Worm (Caenorhabditis elegans) whole organism, dauer: ENCODE results near the gene pnc-2.

Experiments
- unc-62 ChIP-seq: sonication (generic microtip); optimal IDR thresholded peaks from 2 replicates; lab custom pipeline; 2017; ENCODE audit warnings: missing biosample characterization, missing genetic modification reagents, missing genetic modification characterization

The pnc-2 gene

DNA sequence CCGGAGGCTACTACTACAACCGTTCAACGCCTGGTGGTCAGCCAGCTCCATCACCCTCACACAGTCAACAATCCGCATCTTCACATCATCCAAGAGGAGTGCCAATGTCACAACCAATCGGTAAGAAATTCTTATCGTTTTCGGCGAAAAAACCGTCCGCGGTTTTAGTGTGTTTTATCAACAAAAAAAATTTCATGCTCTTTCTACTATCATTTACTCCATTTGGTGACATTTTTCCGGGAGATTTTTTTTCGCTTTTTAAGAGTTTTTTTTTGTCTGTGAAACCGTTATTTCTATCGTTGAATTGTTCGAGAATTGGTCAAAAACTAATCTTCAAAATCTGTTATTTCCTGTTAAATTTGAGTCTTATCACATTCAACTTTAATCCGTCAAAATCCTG, 23.9 kb downstream of the pnc-2 start:
- TF ChIP-seq unc-62 (GFP tag; lab: Kevin White, UChicago), result no peak

DNA sequence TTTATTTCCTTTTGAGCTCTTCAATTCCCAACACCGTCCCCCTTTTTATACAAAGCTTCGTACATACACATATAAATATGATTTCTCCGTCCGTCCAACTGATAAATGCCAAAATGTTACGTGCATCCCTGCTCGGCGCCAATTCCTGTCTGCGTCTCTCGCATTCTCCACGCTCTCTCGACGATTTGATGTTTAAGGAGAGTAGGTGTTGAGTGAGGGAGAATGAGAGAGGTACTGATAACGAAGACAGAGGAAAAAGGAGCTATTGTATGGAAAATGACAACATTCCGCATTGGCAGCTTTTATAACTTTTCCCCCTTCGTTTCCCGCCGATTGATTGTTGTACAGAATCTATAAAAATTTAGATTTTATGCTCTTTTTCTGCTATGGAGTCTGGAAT, 25.7 kb downstream of the pnc-2 start:
- TF ChIP-seq unc-62 (GFP tag; lab: Kevin White, UChicago), result no peak

DNA sequence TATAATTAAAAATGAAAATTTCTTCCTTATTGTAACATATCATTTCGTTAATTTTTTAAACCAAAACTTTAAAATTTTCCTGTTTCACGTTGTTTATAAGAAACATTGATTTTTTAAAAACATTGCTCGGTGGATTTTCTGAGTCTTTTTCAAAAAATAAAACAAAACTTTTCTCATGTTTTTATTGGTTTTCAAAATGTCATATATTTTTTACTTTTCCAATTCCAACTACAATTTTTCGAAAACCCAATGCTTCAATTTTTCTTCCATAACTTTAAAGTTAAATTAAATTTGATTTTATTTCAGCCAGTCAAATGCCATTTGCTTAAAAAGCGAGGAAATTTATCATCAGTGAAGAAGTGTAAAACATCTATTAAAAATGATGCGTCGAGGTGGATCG, 30.3 kb downstream of the pnc-2 start, which contains the start of gene eps-8:
eps-8 (plus strand) TSS at position 301 of the 400 bp plus-strand sequence.
- no peak for TF ChIP-seq unc-62 (GFP tag; lab: Kevin White, UChicago)

DNA sequence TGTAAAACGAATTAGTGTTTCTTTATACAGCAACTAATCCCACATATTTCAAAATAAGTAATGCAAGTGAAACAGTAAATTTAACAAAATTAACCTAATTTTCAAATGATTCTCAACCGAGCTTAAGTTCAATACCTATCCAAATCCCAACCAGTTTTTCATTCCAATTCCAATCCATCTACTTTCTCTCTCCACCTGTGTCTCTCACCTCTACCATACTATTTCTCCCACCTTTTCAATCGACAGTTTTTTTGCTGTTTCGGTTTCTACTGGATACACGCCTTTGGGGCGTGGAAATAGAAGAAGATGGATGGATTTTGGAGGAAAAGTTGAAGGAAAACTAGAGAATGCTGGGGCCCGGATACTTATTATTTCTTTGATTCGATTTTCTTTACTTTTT, 31.8 kb downstream of the pnc-2 start:
- TF ChIP-seq unc-62 (GFP tag; lab: Kevin White, UChicago), result no peak

DNA sequence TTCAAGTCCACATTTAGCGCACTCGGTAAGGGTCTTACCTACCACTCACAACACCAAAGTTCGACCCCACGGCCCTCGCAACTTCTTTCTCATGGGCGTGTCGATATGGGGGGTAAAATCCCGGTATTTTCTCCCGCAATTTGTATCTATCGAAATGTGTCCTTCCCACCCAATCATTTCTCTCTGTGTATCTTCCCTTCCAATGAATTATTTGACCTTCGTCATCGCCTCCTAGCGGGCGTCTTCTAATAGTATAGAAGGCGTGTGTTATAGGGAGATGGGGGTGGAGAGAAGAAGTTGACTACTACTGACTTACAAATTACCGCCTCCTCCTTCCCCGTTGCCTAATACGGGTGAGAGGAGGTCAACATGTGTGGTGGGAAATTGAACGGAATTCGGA, 32.9 kb downstream of the pnc-2 start:
- TF ChIP-seq unc-62 (GFP tag; lab: Kevin White, UChicago), result no peak

DNA sequence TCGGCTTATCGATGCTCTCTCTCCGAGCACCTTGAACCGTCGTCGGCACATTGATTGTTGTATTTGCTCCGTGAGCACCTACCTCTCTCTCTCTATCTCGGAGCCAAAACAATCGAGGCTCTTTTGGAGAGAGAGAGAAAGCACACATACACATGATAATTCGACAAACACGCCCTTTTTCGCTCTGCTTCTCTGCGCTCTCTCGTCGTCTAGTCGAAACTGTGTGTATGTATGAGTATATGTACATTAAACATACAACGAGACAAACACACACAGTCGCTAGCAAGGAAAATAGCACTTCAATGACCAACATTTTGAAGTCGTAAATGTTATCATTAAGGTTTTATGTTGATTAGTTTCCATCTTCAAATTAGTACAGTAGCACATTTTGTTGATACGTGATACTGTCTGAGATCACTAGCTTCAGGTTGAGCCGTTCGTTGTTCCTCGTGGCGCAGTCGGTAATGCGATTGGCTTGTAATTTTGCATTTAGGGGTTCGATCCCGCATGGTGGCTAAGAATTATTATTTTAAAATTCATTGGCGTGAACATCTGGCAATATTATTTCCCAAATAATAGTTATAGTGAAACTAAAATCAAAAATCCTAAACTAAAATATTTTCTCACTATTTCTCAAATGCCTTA, 34.4 kb downstream of the pnc-2 start:
- TF ChIP-seq unc-62 (GFP tag; lab: Kevin White, UChicago), result no peak

DNA sequence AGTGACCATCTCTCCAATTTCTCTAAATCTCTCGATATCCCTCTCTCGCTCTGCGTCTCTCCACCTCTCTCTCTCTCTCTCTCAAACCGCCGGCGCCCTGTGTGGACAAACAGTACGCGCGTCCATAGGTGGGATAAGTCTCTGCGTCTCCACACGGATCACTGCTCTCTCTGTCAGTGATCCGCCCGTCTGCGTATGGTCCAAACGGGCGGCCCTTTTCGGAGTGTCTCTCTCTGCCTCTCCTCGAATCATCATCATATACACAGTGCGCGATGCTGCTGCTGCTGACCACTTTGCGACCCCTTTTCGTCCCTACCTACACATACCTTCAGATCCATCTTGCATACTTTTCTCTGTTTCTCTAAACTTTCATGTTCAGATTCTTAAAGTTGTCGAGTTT, 37.2 kb downstream of the pnc-2 start:
- no peak for TF ChIP-seq unc-62 (GFP tag; lab: Kevin White, UChicago)

DNA sequence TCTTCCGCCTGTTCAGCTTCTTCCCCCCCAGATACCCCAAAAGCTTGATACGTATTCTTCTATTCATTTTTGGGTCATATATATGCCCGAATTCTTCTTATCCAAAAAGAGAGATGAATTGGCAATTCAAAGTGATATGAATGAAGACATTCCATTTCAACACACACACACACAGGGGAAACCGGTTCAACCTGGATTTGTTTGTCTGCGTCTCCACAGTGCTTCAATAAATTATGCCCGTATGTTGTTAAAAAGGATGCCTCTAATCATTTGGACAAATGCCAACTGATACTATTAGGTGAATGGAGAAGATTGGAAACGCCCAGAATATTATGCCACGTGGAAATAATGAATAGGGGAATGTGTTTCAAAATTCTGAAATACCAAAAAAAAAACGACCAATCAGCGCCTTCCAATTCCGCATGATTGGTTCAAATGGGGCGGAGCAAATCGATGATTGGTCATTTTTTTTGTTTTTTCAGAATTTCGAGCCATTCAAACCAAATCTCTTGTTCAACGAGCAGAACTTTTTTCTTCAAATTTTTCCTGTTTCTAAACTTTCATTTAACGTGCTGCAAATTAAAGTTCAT, 39.5 kb downstream of the pnc-2 start:
- TF ChIP-seq unc-62 (GFP tag; lab: Kevin White, UChicago), result no peak

DNA sequence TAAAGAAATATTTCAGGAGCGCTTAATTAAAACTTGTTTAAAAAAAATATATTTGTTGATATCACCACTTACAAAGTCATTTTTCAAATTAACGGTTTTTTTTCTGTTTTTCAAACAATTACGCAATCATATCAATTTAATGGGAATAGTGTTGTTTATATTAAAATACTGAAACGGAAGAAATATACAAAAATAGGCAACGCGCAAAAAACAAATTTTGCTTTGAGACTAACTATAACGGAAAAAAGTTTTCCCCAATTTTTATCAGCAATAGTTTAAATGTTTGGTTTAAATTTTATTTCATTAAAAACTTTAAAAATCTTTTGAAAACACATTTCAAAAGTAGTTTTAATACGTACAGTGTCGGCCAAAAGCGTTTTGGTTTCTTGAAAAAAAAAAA, 40.9 kb downstream of the pnc-2 start:
- no peak for TF ChIP-seq unc-62 (GFP tag; lab: Kevin White, UChicago)

DNA sequence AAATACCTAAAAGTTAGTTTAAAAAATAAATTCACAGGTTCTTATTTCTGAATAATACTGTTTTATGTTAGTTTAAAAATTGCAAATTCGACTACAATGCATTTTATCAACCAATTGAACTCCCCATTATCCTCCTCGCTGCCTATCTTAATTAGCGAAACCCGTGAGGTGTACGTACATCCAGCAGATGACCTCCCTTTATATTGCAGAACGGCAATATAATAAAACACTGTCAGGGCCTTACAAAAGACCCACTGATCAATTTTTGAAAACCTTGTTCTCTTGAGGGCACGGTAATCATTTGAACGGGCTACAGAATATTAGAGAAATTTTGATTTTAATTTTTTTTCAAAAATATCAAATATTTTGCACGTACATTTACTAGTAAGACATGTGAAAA, 45.0 kb downstream of the pnc-2 start:
- TF ChIP-seq unc-62 (GFP tag; lab: Kevin White, UChicago), result no peak

DNA sequence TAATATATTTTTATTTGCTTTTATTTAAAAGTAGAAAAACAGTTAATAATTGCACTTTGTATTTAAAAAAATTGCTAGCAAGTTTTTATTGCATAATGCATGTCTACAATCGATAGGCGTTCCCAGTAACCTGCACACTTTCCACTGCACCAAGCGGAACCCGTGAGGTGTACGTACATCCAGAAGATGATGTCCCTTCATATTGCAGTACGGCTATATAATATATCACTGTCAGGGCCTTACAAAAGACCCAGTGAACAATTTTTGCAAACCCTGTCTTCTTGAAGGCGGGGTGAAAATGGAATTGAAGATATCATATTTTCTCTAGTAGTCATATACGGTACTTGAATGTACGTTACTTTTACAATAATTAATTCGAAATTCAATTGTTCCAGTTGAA, 45.7 kb downstream of the pnc-2 start:
- TF ChIP-seq unc-62 (GFP tag; lab: Kevin White, UChicago), result no peak

DNA sequence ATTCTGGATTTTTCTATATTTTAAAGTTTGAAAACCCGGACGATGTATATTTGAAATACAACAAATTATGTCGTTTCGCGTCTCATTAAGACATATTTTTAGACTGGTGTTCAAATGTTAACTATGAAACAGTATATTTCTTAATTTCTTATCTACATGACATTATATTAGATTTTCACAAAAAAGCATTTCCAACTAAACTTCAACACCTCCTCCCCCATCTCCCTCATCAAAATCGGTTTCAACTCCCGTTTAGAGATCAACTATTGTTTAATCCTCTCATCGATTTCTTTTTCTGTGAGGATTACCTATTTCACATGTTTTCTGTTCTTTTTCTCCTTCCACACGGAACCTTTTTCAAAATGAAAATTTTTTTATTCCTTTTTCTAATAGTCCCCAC, 47.3 kb downstream of the pnc-2 start, which contains the start of gene Y57G11C.38:
Y57G11C.38 (plus strand) TSS at position 301 of the 400 bp plus-strand sequence.
- no peak for TF ChIP-seq unc-62 (GFP tag; lab: Kevin White, UChicago)

DNA sequence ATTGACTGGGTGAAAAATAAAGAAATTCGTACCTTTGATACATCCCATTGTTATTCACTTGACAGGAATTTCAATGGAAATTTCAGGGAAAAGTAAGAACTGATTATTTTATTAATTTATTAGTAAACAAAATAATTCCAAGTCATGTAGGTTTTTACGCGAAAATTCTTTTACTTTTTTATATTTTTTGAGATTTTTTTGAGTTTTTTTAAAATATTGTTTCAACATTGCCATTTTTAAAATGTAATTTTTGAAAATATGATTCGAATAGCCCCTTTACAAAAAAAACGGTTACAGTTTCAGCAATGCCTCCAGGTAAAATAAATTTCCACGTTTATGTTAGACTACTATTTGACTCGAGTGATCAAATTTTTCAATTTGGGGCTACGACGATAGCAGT, 47.8 kb downstream of the pnc-2 start, which contains the start of gene Y57G11C.23:
Y57G11C.23 (minus strand) TSS at position 101 of the 400 bp plus-strand sequence.
- no peak for TF ChIP-seq unc-62 (GFP tag; lab: Kevin White, UChicago)
